Worm (Caenorhabditis elegans) whole organism, L4/young adult: Measurements from ENCODE around the gene ZK154.1.

Source experiments
- dao-5 ChIP-seq: sonication (generic microtip); optimal IDR thresholded peaks from 2 replicates; lab custom pipeline; 2016; ENCODE audit warnings: missing genotype, missing genetic modification characterization, moderate library complexity, missing compliant biosample characterization
- him-1 ChIP-seq: sonication (generic microtip); optimal IDR thresholded peaks from 2 replicates; lab custom pipeline; 2016; ENCODE audit warnings: missing genotype, missing genetic modification reagents, missing genetic modification characterization, missing compliant biosample characterization

- TF ChIP-seq dao-5 (tag; lab: Kevin White, UChicago) (no peak), him-1 (tag; lab: Kevin White, UChicago) (no peak)
Measured at ce11 chrX:7778786-7779185, 591 bp upstream of the ZK154.1 start.
